Fruit fly (Drosophila melanogaster): Measurements from ENCODE around the gene CG4020.
A peak's percentile ranks its signal among the peaks of the same experiment; 100 is the strongest.

CG4020 gene

DNA sequence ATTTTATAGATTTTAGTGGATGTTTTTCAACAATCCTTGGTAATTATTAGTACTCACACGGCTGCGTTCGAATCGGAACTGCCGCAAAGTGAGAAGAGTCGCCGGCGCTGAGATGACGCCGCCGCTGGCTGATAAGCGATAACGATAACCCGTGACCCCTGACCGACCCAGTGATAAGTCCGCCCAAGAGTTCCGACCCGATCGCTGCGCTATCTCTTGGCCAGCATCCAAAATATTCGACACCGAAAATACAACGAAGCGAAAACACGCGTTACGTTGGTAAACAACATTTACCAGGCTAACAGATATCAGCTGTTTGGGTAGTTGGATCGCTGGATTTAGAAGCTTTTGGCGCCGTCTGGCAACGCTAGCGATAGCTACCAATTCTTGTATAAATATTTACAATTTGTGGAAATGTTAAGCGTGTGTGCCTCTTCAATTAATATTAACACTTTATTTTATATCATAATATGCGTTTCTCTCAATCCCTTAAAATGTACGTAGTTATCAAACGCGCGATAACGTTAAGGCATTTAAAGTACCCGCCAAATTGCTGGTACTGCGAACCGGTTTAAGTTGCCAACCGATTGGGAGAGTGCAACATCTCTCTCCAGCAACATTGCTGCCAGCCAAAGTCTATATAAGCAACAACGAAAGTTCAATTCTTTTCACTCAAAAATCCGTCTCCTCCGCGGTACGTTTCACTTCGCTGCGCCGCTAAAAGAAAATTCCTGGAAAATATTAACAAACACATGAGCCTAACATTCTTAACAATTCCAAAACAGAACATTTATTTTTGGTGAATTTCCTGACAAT, 11.2 kb downstream of the CG4020 start, which contains the start of the genes Shmt and CG3726:
Gene Shmt, minus strand, starts transcription at position 304 of the 816 bp plus-strand sequence.
Gene CG3726, plus strand, starts transcription at position 604 of the 816 bp plus-strand sequence.
- no peak for TF ChIP-seq CG5204 (GFP tag; optimal IDR thresholded peaks at IDR 0.05)
- TF ChIP-seq pad (GFP tag; optimal IDR thresholded peaks at IDR 0.05), result peak; percentile 20
- TF ChIP-seq toe (GFP tag; optimal IDR thresholded peaks at IDR 0.05), result no peak
- TF ChIP-seq CG11617 (GFP tag; optimal IDR thresholded peaks at IDR 0.05), result no peak
- peak; percentile 40 for TF ChIP-seq CG1620 (GFP tag; optimal IDR thresholded peaks at IDR 0.05)
- no peak for TF ChIP-seq CG14711 (tag; optimal IDR thresholded peaks at IDR 0.05)
- no peak for TF ChIP-seq CG7045 (GFP tag; optimal IDR thresholded peaks at IDR 0.05)
- peak; percentile 23 for TF ChIP-seq cic (GFP tag; optimal IDR thresholded peaks at IDR 0.05)
- TF ChIP-seq cnc (optimal IDR thresholded peaks at IDR 0.05), result no peak
- peak; percentile 47 for TF ChIP-seq CG7101 (tag; optimal IDR thresholded peaks at IDR 0.05)
- TF ChIP-seq CG33017 (tag; optimal IDR thresholded peaks at IDR 0.05), result no peak
- no peak for TF ChIP-seq tj (GFP tag; optimal IDR thresholded peaks at IDR 0.05)
- no peak for TF ChIP-seq CG12768 (GFP tag; optimal IDR thresholded peaks at IDR 0.05)
- TF ChIP-seq ovo (GFP tag; optimal IDR thresholded peaks at IDR 0.05), result no peak
- peak; percentile 56 for TF ChIP-seq Crg-1 (GFP tag; optimal IDR thresholded peaks at IDR 0.05)
- TF ChIP-seq Hr96 (GFP tag; optimal IDR thresholded peaks at IDR 0.05), result no peak
- TF ChIP-seq kay (GFP tag; ENCODE audit: borderline replicate concordance), result no peak
- TF ChIP-seq bab1 (GFP tag; optimal IDR thresholded peaks at IDR 0.05), result peak; percentile 52
- no peak for TF ChIP-seq Clk (GFP tag; optimal IDR thresholded peaks at IDR 0.05)
- peak; percentile 21 for TF ChIP-seq Mnt (GFP tag; optimal IDR thresholded peaks at IDR 0.05)

DNA sequence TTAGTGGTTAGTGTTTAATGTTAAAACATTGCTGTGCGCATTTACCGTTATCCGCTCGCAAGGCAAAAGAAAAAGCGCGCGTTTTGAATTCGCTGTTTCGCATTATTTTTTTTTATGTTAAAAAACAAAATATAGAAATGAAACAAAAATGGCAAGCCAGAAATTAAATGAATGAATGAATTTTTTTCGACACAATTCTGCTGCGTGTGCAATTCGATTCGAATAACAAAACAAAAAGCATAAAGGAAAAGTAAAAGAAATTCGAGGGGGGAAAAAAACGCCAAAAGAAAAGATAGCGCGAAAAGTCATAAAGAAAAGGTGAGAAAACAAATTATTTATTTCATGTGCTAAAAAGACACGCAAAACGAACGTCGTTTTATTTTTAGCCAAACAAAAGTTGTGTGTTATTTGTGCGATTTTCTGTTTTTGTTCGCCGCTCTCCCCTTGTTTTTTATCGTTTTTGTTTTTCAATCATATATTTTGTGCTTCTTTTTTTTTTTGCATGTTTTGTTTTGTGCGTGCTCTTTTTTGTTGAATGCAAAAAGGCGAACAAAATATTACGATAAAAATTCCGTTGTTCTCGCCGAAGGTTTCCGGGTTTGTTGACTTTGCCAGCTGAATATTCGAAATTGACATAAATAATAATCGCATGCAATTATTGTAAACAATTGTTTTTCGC, 11.9 kb downstream of the CG4020 start:
- no peak for TF ChIP-seq CG1620 (GFP tag; optimal IDR thresholded peaks at IDR 0.05)
- peak; percentile 91 for TF ChIP-seq tj (GFP tag; optimal IDR thresholded peaks at IDR 0.05)

DNA sequence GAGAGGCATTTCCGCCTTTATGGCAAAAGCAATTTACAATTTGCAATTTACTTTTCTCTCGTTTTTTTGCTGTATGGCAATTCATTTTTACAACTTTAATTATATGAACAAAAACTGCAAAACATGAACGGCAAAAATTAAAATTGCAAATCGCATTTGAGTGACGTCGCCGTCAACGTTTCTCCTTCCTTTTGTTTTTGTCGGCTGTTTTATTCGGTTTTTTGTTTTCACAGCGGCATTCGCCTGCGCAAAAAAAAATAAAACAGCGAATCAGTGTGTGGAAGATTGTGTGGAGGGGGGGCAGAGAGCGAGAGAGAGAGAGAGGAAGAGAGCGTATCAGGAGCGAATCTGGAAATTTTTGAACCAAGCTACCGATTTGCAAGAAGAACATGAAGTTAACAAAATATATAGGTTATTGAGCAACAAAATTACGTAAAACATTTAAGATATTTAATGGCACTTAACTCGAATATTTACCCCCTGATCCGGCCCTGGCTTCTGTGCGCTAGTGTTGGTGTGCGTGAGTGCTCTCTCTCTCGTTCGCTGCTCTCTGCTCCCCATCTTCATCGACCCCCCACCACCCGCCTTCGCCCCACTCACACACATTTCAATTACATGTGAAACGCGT, 13.1 kb downstream of the CG4020 start:
- peak; percentile 90 for TF ChIP-seq cic (GFP tag; optimal IDR thresholded peaks at IDR 0.05)
- TF ChIP-seq tj (GFP tag; optimal IDR thresholded peaks at IDR 0.05), result peak; percentile 81
- peak; percentile 94 for TF ChIP-seq CG1620 (GFP tag; optimal IDR thresholded peaks at IDR 0.05)
- TF ChIP-seq ovo (GFP tag; optimal IDR thresholded peaks at IDR 0.05), result peak; percentile 38
- TF ChIP-seq CG5204 (GFP tag; optimal IDR thresholded peaks at IDR 0.05), result peak; percentile 88
- TF ChIP-seq pad (GFP tag; optimal IDR thresholded peaks at IDR 0.05), result peak; percentile 94
- TF ChIP-seq CG11617 (GFP tag; optimal IDR thresholded peaks at IDR 0.05), result peak; percentile 94
- TF ChIP-seq Clk (GFP tag; optimal IDR thresholded peaks at IDR 0.05), result peak; percentile 81
- peak; percentile 97 for TF ChIP-seq Hr96 (GFP tag; optimal IDR thresholded peaks at IDR 0.05)
- TF ChIP-seq bab1 (GFP tag; optimal IDR thresholded peaks at IDR 0.05), result peak; percentile 91
- peak; percentile 96 for TF ChIP-seq kay (GFP tag; ENCODE audit: borderline replicate concordance)
- peak; percentile 99 for TF ChIP-seq CG7101 (tag; optimal IDR thresholded peaks at IDR 0.05)
- TF ChIP-seq CG33017 (tag; optimal IDR thresholded peaks at IDR 0.05), result peak; percentile 96
- TF ChIP-seq CG12768 (GFP tag; optimal IDR thresholded peaks at IDR 0.05), result peak; percentile 96
- TF ChIP-seq Crg-1 (GFP tag; optimal IDR thresholded peaks at IDR 0.05), result peak; percentile 98
- TF ChIP-seq cnc (optimal IDR thresholded peaks at IDR 0.05), result no peak
- TF ChIP-seq toe (GFP tag; optimal IDR thresholded peaks at IDR 0.05), result peak; percentile 88
- peak; percentile 92 for TF ChIP-seq CG7045 (GFP tag; optimal IDR thresholded peaks at IDR 0.05)
- peak; percentile 96 for TF ChIP-seq CG14711 (tag; optimal IDR thresholded peaks at IDR 0.05)
- TF ChIP-seq Mnt (GFP tag; optimal IDR thresholded peaks at IDR 0.05), result peak; percentile 94

DNA sequence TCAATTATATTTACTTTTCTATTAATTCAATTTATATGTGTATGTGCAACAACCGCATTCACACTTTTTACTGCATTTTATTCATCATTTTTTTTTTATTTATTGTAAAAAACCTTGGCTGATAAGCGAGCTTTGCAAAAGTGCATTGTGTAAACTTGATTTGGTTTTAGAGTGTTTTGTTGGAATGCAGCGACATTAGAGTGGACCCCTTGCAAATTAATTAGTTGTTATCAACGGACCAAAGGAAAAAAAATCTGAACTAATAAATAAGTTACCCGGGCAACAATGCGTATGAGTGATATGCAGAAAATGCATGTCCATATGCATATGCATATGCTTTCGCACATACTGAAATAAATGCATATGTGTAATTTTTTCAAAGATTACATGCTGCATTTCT, 15.4 kb downstream of the CG4020 start:
- TF ChIP-seq toe (GFP tag; optimal IDR thresholded peaks at IDR 0.05) (no peak), Mnt (GFP tag; optimal IDR thresholded peaks at IDR 0.05) (peak; percentile 49), cnc (optimal IDR thresholded peaks at IDR 0.05) (no peak), CG12768 (GFP tag; optimal IDR thresholded peaks at IDR 0.05) (no peak), CG11617 (GFP tag; optimal IDR thresholded peaks at IDR 0.05) (peak; percentile 69), bab1 (GFP tag; optimal IDR thresholded peaks at IDR 0.05) (no peak), CG14711 (tag; optimal IDR thresholded peaks at IDR 0.05) (peak; percentile 35), CG1620 (GFP tag; optimal IDR thresholded peaks at IDR 0.05) (no peak), pad (GFP tag; optimal IDR thresholded peaks at IDR 0.05) (peak; percentile 3), cic (GFP tag; optimal IDR thresholded peaks at IDR 0.05) (peak; percentile 67), CG33017 (tag; optimal IDR thresholded peaks at IDR 0.05) (peak; percentile 31), Hr96 (GFP tag; optimal IDR thresholded peaks at IDR 0.05) (no peak), CG5204 (GFP tag; optimal IDR thresholded peaks at IDR 0.05) (peak; percentile 45), ovo (GFP tag; optimal IDR thresholded peaks at IDR 0.05) (no peak), Crg-1 (GFP tag; optimal IDR thresholded peaks at IDR 0.05) (no peak), kay (GFP tag; ENCODE audit: borderline replicate concordance) (peak; percentile 44), tj (GFP tag; optimal IDR thresholded peaks at IDR 0.05) (peak; percentile 55), CG7101 (tag; optimal IDR thresholded peaks at IDR 0.05) (peak; percentile 69), CG7045 (GFP tag; optimal IDR thresholded peaks at IDR 0.05) (no peak), Clk (GFP tag; optimal IDR thresholded peaks at IDR 0.05) (no peak)

DNA sequence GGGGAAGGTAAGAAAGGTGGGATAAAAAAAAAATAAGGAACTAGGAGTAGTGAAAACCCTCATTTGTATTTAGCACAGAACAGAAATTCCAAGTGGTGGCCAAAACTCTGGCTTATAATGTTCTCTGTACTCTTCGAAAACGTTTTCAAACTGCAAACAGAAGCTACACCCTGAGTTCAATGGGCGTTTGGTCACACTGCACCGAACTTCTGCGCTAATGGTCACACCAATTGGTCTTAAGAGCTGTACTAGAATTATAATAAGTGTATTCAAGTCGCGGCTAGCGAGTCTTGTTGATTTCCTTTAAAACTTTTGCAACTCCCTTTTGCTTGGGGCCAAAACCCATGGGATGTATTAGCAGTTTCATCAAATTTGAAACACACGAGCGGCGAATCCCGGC, 16.5 kb downstream of the CG4020 start:
- TF ChIP-seq CG33017 (tag; optimal IDR thresholded peaks at IDR 0.05), result no peak
- no peak for TF ChIP-seq CG7045 (GFP tag; optimal IDR thresholded peaks at IDR 0.05)
- TF ChIP-seq cic (GFP tag; optimal IDR thresholded peaks at IDR 0.05), result no peak

All from whole organism, adult.